Worm (Caenorhabditis elegans): Measurements from ENCODE around the gene C08B6.14.

C08B6.14 gene

ce11 chrV:10122670-10123069 is 20.9 kb upstream of the C08B6.14 start, which contains the start of gene srxa-19:
TSS of gene srxa-19 (minus strand) at chrV:10122770.
- no peak for TF ChIP-seq nfya-1 (tag; optimal IDR thresholded peaks at IDR 0.05; ENCODE audit: insufficient read depth)
- TF ChIP-seq daf-12 (tag; optimal IDR thresholded peaks at IDR 0.05) = no peak
- TF ChIP-seq nhr-23 (tag; optimal IDR thresholded peaks at IDR 0.05) = no peak
- TF ChIP-seq ama-1 (optimal IDR thresholded peaks at IDR 0.05) = no peak
- TF ChIP-seq mdl-1 (tag; optimal IDR thresholded peaks at IDR 0.05) = no peak
- no peak for TF ChIP-seq mml-1 (tag; optimal IDR thresholded peaks at IDR 0.05)
- TF ChIP-seq jun-1 (tag; optimal IDR thresholded peaks at IDR 0.05) = no peak
- TF ChIP-seq lin-39 (tag; optimal IDR thresholded peaks at IDR 0.05) = no peak
- TF ChIP-seq egl-27 (tag; optimal IDR thresholded peaks at IDR 0.05) = no peak
- no peak for TF ChIP-seq nhr-12 (tag; optimal IDR thresholded peaks at IDR 0.05)
- no peak for TF ChIP-seq nhr-67 (tag; optimal IDR thresholded peaks at IDR 0.05)
- TF ChIP-seq ZK546.5 (tag; optimal IDR thresholded peaks at IDR 0.05) = no peak
- no peak for TF ChIP-seq tbx-2 (tag; optimal IDR thresholded peaks at IDR 0.05)
- no peak for TF ChIP-seq ceh-82 (tag; optimal IDR thresholded peaks at IDR 0.05)
- no peak for TF ChIP-seq nhr-25 (tag; optimal IDR thresholded peaks at IDR 0.05)
- no peak for TF ChIP-seq pha-4 (tag; optimal IDR thresholded peaks at IDR 0.05)
- no peak for TF ChIP-seq ztf-4 (tag; optimal IDR thresholded peaks at IDR 0.05)
- no peak for TF ChIP-seq lin-15B (tag; optimal IDR thresholded peaks at IDR 0.05)

DNA sequence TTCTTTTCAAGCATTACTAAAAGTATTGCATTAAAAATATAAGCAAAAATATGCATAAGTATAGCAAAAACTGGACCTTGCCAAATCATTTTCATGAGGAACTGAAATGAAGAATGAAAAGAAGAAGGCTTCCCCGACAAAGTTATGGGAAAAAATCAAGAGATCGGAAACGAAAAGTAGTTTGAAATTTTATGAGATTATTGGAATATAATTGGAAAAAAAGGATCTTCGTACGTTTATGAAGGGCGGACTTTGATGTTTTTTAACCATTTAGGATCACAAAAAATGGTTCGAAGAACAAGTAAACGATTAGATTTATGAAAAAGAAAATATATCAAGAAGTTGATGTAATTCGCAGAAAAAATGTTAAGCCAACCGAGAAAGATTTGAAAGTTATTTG is 19.1 kb upstream of the C08B6.14 start, which contains the start of gene srxa-18:
Gene srxa-18 (minus strand): TSS at position 100 of the 400 bp plus-strand sequence.
- TF ChIP-seq ceh-28 (tag; optimal IDR thresholded peaks at IDR 0.05) (no peak), ZK546.5 (tag; optimal IDR thresholded peaks at IDR 0.05) (no peak), egl-27 (tag; optimal IDR thresholded peaks at IDR 0.05) (no peak), nhr-43 (tag; optimal IDR thresholded peaks at IDR 0.05; ENCODE audit: poor library complexity, severe bottlenecking) (no peak), sea-2 (GFP tag; optimal IDR thresholded peaks at IDR 0.05) (no peak), fkh-10 (GFP tag; optimal IDR thresholded peaks at IDR 0.05) (no peak), eor-1 (tag; optimal IDR thresholded peaks at IDR 0.05) (no peak), egl-5 (tag; optimal IDR thresholded peaks at IDR 0.05) (no peak), jun-1 (tag; optimal IDR thresholded peaks at IDR 0.05) (no peak), ceh-9 (tag; optimal IDR thresholded peaks at IDR 0.05) (no peak), elt-2 (tag; optimal IDR thresholded peaks at IDR 0.05) (no peak), nhr-77 (tag; optimal IDR thresholded peaks at IDR 0.05) (no peak)

ce11 chrV:10117465-10117864 is 15.6 kb upstream of the C08B6.14 start, which contains the start of gene C08B6.5:
TSS of gene C08B6.5 (plus strand) at chrV:10117765.
- TF ChIP-seq lsy-12 (tag; optimal IDR thresholded peaks at IDR 0.05) (no peak), lin-15B (tag; optimal IDR thresholded peaks at IDR 0.05) (no peak), fkh-2 (tag; optimal IDR thresholded peaks at IDR 0.05) (no peak), ceh-16 (tag; optimal IDR thresholded peaks at IDR 0.05) (no peak), elt-2 (tag; optimal IDR thresholded peaks at IDR 0.05) (no peak), lin-39 (tag; optimal IDR thresholded peaks at IDR 0.05) (no peak), aly-2 (tag; optimal IDR thresholded peaks at IDR 0.05) (no peak), mdl-1 (tag; optimal IDR thresholded peaks at IDR 0.05) (no peak), ZK546.5 (tag; optimal IDR thresholded peaks at IDR 0.05) (no peak), eor-1 (tag; optimal IDR thresholded peaks at IDR 0.05) (no peak), mml-1 (tag; optimal IDR thresholded peaks at IDR 0.05) (no peak), elt-1 (tag; optimal IDR thresholded peaks at IDR 0.05) (no peak), nfya-1 (tag; optimal IDR thresholded peaks at IDR 0.05; ENCODE audit: insufficient read depth) (no peak), ztf-11 (tag; optimal IDR thresholded peaks at IDR 0.05) (no peak), hmg-11 (tag; optimal IDR thresholded peaks at IDR 0.05) (no peak), ceh-9 (tag; optimal IDR thresholded peaks at IDR 0.05) (no peak), R02D3.7 (tag; optimal IDR thresholded peaks at IDR 0.05) (no peak), fos-1 (tag; optimal IDR thresholded peaks at IDR 0.05) (no peak), tbx-2 (tag; optimal IDR thresholded peaks at IDR 0.05) (no peak), zag-1 (tag; optimal IDR thresholded peaks at IDR 0.05) (no peak)

- TF ChIP-seq ama-1 (optimal IDR thresholded peaks at IDR 0.05) = no peak
- no peak for TF ChIP-seq nhr-237 (tag; optimal IDR thresholded peaks at IDR 0.05)
- TF ChIP-seq pha-4 (tag; optimal IDR thresholded peaks at IDR 0.05) = no peak
Observed at ce11 chrV:10114329-10114728, 12.5 kb upstream of the C08B6.14 start, which contains the start of gene cht-5. TSS of gene cht-5 (plus strand) at chrV:10114629.
